Fruit fly (Drosophila melanogaster): Measurements from ENCODE around the gene Sos.

Sos gene

DNA sequence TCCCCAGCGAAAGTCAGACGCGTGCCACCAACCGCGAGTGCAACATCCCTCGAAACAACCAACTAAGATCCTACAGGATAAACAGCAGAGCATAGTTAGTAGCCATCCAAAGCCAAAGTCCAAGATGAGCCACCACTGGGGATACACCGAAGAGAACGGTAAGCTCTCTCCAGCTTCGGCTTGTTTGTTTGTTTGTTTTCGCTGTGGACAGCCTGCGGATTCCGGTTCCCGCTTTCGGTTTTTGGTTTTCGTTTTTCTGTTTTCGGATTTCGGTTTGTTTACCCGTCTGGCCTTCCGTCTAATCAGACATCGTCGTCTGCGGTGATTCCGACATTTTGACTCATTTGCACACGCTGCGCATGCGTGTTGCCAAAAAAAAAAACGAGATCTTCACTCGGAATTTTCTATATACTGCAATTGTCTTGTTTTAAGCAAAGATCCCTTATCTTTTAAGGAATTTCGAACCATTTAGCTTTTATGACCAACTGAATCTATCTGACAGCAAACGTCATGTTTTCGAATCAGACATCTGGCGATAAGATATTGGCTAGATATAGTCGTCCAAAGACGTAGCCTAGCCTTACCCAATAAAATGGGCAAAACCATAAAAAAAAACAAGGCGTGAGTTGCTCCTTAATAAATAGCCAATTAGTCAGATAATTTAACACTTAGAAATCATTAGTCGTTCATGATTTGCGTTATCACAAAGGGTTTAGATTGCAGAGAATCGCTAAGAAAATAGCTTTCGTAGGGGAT lies 9.6 kb upstream of the Sos start (continued):
- TF ChIP-seq CG3163 (GFP tag; optimal IDR thresholded peaks at IDR 0.05): no peak
- no peak for TF ChIP-seq psq (GFP tag; optimal IDR thresholded peaks at IDR 0.05)
- TF ChIP-seq CG12219 (GFP tag; optimal IDR thresholded peaks at IDR 0.05): no peak
- TF ChIP-seq CG2116 (GFP tag; optimal IDR thresholded peaks at IDR 0.05): no peak
- no peak for TF ChIP-seq CG9876 (GFP tag; optimal IDR thresholded peaks at IDR 0.05)
- no peak for TF ChIP-seq CG2129 (GFP tag; IDR thresholded peaks at IDR 0.05; ENCODE audit: partially characterized antibody)
- no peak for TF ChIP-seq unc-4 (GFP tag; IDR thresholded peaks at IDR 0.05; ENCODE audit: partially characterized antibody)
- TF ChIP-seq CG18599 (GFP tag; optimal IDR thresholded peaks at IDR 0.05): peak; percentile 26
- no peak for TF ChIP-seq ara (GFP tag; IDR thresholded peaks at IDR 0.05)
- TF ChIP-seq CG17568 (GFP tag; optimal IDR thresholded peaks at IDR 0.05): no peak
- TF ChIP-seq MTF-1 (GFP tag; optimal IDR thresholded peaks at IDR 0.05; ENCODE audit: borderline replicate concordance): no peak
- TF ChIP-seq Neu2 (GFP tag; optimal IDR thresholded peaks at IDR 0.05; ENCODE audit: borderline replicate concordance): no peak
- TF ChIP-seq Med (GFP tag): peak; percentile 64
- no peak for TF ChIP-seq knrl (GFP tag; IDR thresholded peaks at IDR 0.05; ENCODE audit: partially characterized antibody)
- TF ChIP-seq ERR (GFP tag; optimal IDR thresholded peaks at IDR 0.05): no peak
- TF ChIP-seq Hr78 (GFP tag; optimal IDR thresholded peaks at IDR 0.05): no peak
- no peak for TF ChIP-seq BEAF-32 (GFP tag; optimal IDR thresholded peaks at IDR 0.05)
- TF ChIP-seq zen2 (GFP tag; IDR thresholded peaks at IDR 0.05; ENCODE audit: partially characterized antibody): no peak
- peak; percentile 93 for TF ChIP-seq exex (tag; optimal IDR thresholded peaks at IDR 0.05)
- no peak for TF ChIP-seq CG14441 (GFP tag; IDR thresholded peaks at IDR 0.05)
- TF ChIP-seq Ravus (GFP tag; IDR thresholded peaks at IDR 0.05): no peak
- no peak for TF ChIP-seq emc (GFP tag; optimal IDR thresholded peaks at IDR 0.05)
- TF ChIP-seq CG8359 (GFP tag; optimal IDR thresholded peaks at IDR 0.05; ENCODE audit: borderline replicate concordance): no peak
- no peak for TF ChIP-seq esg (GFP tag; conservative IDR thresholded peaks at IDR 0.05)
- no peak for TF ChIP-seq trem (tag; optimal IDR thresholded peaks at IDR 0.05)
- TF ChIP-seq so (GFP tag; IDR thresholded peaks at IDR 0.05): peak; percentile 22; the same call in 1 of the 3 replicates
- TF ChIP-seq odd (GFP tag; optimal IDR thresholded peaks at IDR 0.05): no peak
- no peak for TF ChIP-seq Doc2 (GFP tag; IDR thresholded peaks at IDR 0.05)
- no peak for TF ChIP-seq CG17359 (tag; optimal IDR thresholded peaks at IDR 0.05)
- TF ChIP-seq mld (GFP tag; IDR thresholded peaks at IDR 0.05; ENCODE audit: partially characterized antibody): no peak
- TF ChIP-seq sd (tag; optimal IDR thresholded peaks at IDR 0.05): peak; percentile 75
- TF ChIP-seq D19B (GFP tag; optimal IDR thresholded peaks at IDR 0.05): no peak
- TF ChIP-seq CG15073 (GFP tag; optimal IDR thresholded peaks at IDR 0.05): no peak
- TF ChIP-seq CG12659 (GFP tag; optimal IDR thresholded peaks at IDR 0.05): no peak
- TF ChIP-seq fd3F (GFP tag; optimal IDR thresholded peaks at IDR 0.05): no peak
- peak; percentile 31 for TF ChIP-seq gro (GFP tag; optimal IDR thresholded peaks at IDR 0.05)
- peak; percentile 94 for TF ChIP-seq CG7987 (GFP tag; optimal IDR thresholded peaks at IDR 0.05)
- TF ChIP-seq dati (GFP tag; IDR thresholded peaks at IDR 0.05): no peak

- TF ChIP-seq crol (GFP tag; IDR thresholded peaks at IDR 0.05) (peak; percentile 20; the same call in 1 of the 2 replicates), chinmo (GFP tag; IDR thresholded peaks at IDR 0.05; ENCODE audit: partially characterized antibody) (peak; percentile 71; the same call in 2 of the 4 replicates), usp (GFP tag; optimal IDR thresholded peaks at IDR 0.05) (no peak), sqz (GFP tag; optimal IDR thresholded peaks at IDR 0.05) (peak; percentile 50), onecut (GFP tag; IDR thresholded peaks at IDR 0.05) (peak; percentile 46; the same call in 1 of the 2 replicates), cwo (GFP tag; optimal IDR thresholded peaks at IDR 0.05) (peak; percentile 89), CG6272 (GFP tag; IDR thresholded peaks at IDR 0.05) (no peak), CG8290 (GFP tag; optimal IDR thresholded peaks at IDR 0.05) (no peak), CG8290 (tag; optimal IDR thresholded peaks at IDR 0.05) (no peak), CG12769 (tag; optimal IDR thresholded peaks at IDR 0.05) (peak; percentile 74), Med (GFP tag) (peak; percentile 11), emc (GFP tag; optimal IDR thresholded peaks at IDR 0.05) (no peak), zen (tag; optimal IDR thresholded peaks at IDR 0.05) (no peak), Pdp1 (GFP tag; optimal IDR thresholded peaks at IDR 0.05) (peak in 1 of 2 experiments; percentile 56)
Observed at dm6 chr2L:13804561-13805067, 9.0 kb upstream of the Sos start.
